Worm (Caenorhabditis elegans): ENCODE data around the gene gbf-1.

Gene gbf-1

ce11 chrIII:11807418-11807817 is 33.9 kb upstream of the gbf-1 start, which contains the start of gene C18D11.10:
Gene C18D11.10, plus strand, starts transcription at chrIII:11807718.
- TF ChIP-seq madf-2 (tag; optimal IDR thresholded peaks at IDR 0.05) (no peak), hlh-6 (tag; optimal IDR thresholded peaks at IDR 0.05) (no peak), F13H6.1 (tag; optimal IDR thresholded peaks at IDR 0.05) (no peak), unc-3 (GFP tag; conservative IDR thresholded peaks at IDR 0.05) (no peak), unc-3 (tag; optimal IDR thresholded peaks at IDR 0.05) (no peak), unc-86 (tag; optimal IDR thresholded peaks at IDR 0.05) (no peak), nhr-11 (tag; optimal IDR thresholded peaks at IDR 0.05) (no peak), ets-4 (tag; optimal IDR thresholded peaks at IDR 0.05) (no peak), ceh-31 (tag; optimal IDR thresholded peaks at IDR 0.05) (no peak), sox-2 (GFP tag; IDR thresholded peaks at IDR 0.05) (no peak), ceh-45 (GFP tag; IDR thresholded peaks at IDR 0.05) (no peak), ceh-34 (tag; optimal IDR thresholded peaks at IDR 0.05) (no peak), hlh-8 (tag; optimal IDR thresholded peaks at IDR 0.05) (no peak), gmeb-2 (tag; optimal IDR thresholded peaks at IDR 0.05) (no peak), ceh-22 (tag; optimal IDR thresholded peaks at IDR 0.05) (no peak)

DNA sequence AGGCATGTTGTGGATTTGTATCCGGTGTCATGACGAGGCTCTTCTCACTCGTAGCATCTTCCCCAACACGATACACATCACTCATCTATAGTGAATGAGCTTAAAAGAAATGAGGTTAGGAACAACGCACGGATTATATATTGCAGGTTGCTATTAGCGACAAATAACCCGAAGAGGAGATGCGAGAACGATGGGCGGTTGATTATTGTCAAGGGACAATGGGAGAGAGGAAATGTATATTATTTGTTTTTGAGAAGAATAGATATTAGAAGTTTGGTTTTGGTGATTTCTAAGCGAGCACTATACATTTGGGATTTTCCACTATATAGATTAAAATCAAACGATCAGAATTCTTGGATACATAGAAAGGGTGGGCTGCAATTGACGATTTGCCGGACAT is 33.2 kb upstream of the gbf-1 start, which contains the start of gene C18D11.7:
Gene C18D11.7 (minus strand): TSS at position 101 of the 400 bp plus-strand sequence.
- TF ChIP-seq eyg-1 (tag; optimal IDR thresholded peaks at IDR 0.05) (no peak), C08G9.2 (tag; optimal IDR thresholded peaks at IDR 0.05) (no peak), ceh-14 (tag; optimal IDR thresholded peaks at IDR 0.05) (no peak), Y22D7AL.16 (tag; optimal IDR thresholded peaks at IDR 0.05) (no peak), nfya-1 (tag; optimal IDR thresholded peaks at IDR 0.05) (no peak), C38D4.7 (GFP tag; optimal IDR thresholded peaks at IDR 0.05) (no peak), lim-6 (tag; optimal IDR thresholded peaks at IDR 0.05) (no peak), odd-2 (tag; optimal IDR thresholded peaks at IDR 0.05) (no peak), K02D7.2 (tag; optimal IDR thresholded peaks at IDR 0.05) (no peak), elt-4 (tag; optimal IDR thresholded peaks at IDR 0.05) (no peak), syd-9 (tag; optimal IDR thresholded peaks at IDR 0.05) (no peak), ref-2 (tag; optimal IDR thresholded peaks at IDR 0.05) (no peak), pax-1 (tag; optimal IDR thresholded peaks at IDR 0.05) (no peak), ahr-1 (tag; optimal IDR thresholded peaks at IDR 0.05) (no peak), elt-2 (tag; optimal IDR thresholded peaks at IDR 0.05) (no peak), ceh-18 (tag; optimal IDR thresholded peaks at IDR 0.05) (no peak), dve-1 (tag; optimal IDR thresholded peaks at IDR 0.05) (no peak), sdc-2 (tag; optimal IDR thresholded peaks at IDR 0.05) (no peak), ztf-16 (tag; optimal IDR thresholded peaks at IDR 0.05) (no peak)

- TF ChIP-seq pha-2 (tag; optimal IDR thresholded peaks at IDR 0.05) (no peak), ceh-34 (tag; optimal IDR thresholded peaks at IDR 0.05) (no peak), ceh-31 (tag; optimal IDR thresholded peaks at IDR 0.05) (no peak), dve-1 (tag; optimal IDR thresholded peaks at IDR 0.05) (no peak), fax-1 (tag; optimal IDR thresholded peaks at IDR 0.05) (no peak), unc-55 (GFP tag; optimal IDR thresholded peaks at IDR 0.05) (no peak), nfya-1 (tag; optimal IDR thresholded peaks at IDR 0.05) (no peak), hlh-15 (tag; optimal IDR thresholded peaks at IDR 0.05) (no peak)
Observed at ce11 chrIII:11795448-11795847, 22.0 kb upstream of the gbf-1 start, which contains the start of gene twk-39. Gene twk-39, plus strand, starts transcription at chrIII:11795748.

DNA sequence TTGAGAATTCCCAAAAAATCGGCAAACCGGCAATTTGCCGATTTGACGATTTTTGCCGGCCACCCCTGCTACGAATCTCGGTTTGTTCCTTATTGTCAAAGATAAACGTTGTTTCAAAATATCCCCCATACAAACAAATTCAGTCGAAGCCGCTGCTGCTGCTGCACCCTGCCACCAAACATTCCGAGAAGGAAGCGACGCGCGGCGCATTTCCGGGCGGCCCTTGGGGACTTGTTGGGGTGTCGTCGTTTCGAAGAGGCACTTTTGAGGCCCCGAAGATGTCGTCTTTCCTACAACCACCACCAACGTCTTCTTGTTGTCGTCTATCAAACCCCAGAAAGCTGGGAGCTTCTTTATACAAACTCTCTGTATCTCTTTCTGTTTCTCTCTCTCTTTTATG is 20.9 kb upstream of the gbf-1 start:
- no peak for TF ChIP-seq ceh-30 (tag; optimal IDR thresholded peaks at IDR 0.05)
- TF ChIP-seq unc-55 (GFP tag; optimal IDR thresholded peaks at IDR 0.05), result no peak
- TF ChIP-seq nfya-1 (tag; optimal IDR thresholded peaks at IDR 0.05), result no peak
- no peak for TF ChIP-seq ceh-2 (tag; optimal IDR thresholded peaks at IDR 0.05)
- no peak for TF ChIP-seq hlh-8 (tag; optimal IDR thresholded peaks at IDR 0.05)
- no peak for TF ChIP-seq pax-1 (tag; optimal IDR thresholded peaks at IDR 0.05)
- TF ChIP-seq ceh-48 (tag; optimal IDR thresholded peaks at IDR 0.05), result no peak
- no peak for TF ChIP-seq tbx-7 (tag; optimal IDR thresholded peaks at IDR 0.05)
- no peak for TF ChIP-seq pat-9 (tag; optimal IDR thresholded peaks at IDR 0.05)
- TF ChIP-seq ceh-9 (tag; optimal IDR thresholded peaks at IDR 0.05), result no peak
- no peak for TF ChIP-seq hlh-13 (GFP tag; optimal IDR thresholded peaks at IDR 0.05)
- TF ChIP-seq syd-9 (tag; optimal IDR thresholded peaks at IDR 0.05), result no peak
- TF ChIP-seq gmeb-2 (tag; optimal IDR thresholded peaks at IDR 0.05), result no peak
- TF ChIP-seq sdc-2 (tag; optimal IDR thresholded peaks at IDR 0.05), result no peak
- TF ChIP-seq Y22D7AL.16 (tag; optimal IDR thresholded peaks at IDR 0.05), result no peak
- TF ChIP-seq lim-6 (tag; optimal IDR thresholded peaks at IDR 0.05), result no peak
- no peak for TF ChIP-seq hlh-30 (tag; optimal IDR thresholded peaks at IDR 0.05; ENCODE audit: insufficient read depth)
- no peak for TF ChIP-seq ceh-18 (tag; optimal IDR thresholded peaks at IDR 0.05)
